Worm (Caenorhabditis elegans) whole organism, L3 larva: ENCODE data around the gene C05C10.5.
A peak's percentile ranks its signal among the peaks of the same experiment; 100 is the strongest.

Experiments used
- R02D3.7 ChIP-seq: fragments of 150-350 bp; optimal IDR thresholded peaks from 2 replicates; lab custom pipeline; 2014; ENCODE audit warnings: missing biosample characterization, missing genetic modification characterization
- ZK546.5 ChIP-seq: sonication (generic microtip); optimal IDR thresholded peaks from 2 replicates; lab custom pipeline; 2017; ENCODE audit warnings: missing biosample characterization, missing genetic modification characterization
- aly-2 ChIP-seq: fragments of 150-350 bp; optimal IDR thresholded peaks from 2 replicates; lab custom pipeline; 2014; ENCODE audit warnings: missing biosample characterization, missing genetic modification characterization
- ama-1 ChIP-seq: fragments of 150-350 bp; optimal IDR thresholded peaks from 2 replicates; lab custom pipeline; 2018
- ceh-28 ChIP-seq: fragments of 150-350 bp; optimal IDR thresholded peaks from 2 replicates; lab custom pipeline; 2014; ENCODE audit warnings: missing biosample characterization, missing genetic modification reagents, missing genetic modification characterization
- ceh-9 ChIP-seq: sonication (generic microtip); optimal IDR thresholded peaks from 2 replicates; lab custom pipeline; 2018; ENCODE audit warnings: missing biosample characterization, missing genetic modification characterization
- egl-27 ChIP-seq: sonication (generic microtip); optimal IDR thresholded peaks from 4 replicates; lab custom pipeline; 2017; ENCODE audit warnings: missing biosample characterization, missing genetic modification reagents, missing genetic modification characterization
- egl-5 ChIP-seq: fragments of 150-350 bp; optimal IDR thresholded peaks from 2 replicates; lab custom pipeline; 2017; ENCODE audit warnings: missing biosample characterization, missing genetic modification reagents, missing genetic modification characterization, inconsistent platforms
- elt-2 ChIP-seq: sonication (generic microtip); optimal IDR thresholded peaks from 2 replicates; lab custom pipeline; 2016; ENCODE audit warnings: missing genetic modification reagents, mild to moderate bottlenecking, missing genetic modification characterization, missing compliant biosample characterization
- eor-1 ChIP-seq, 2 experiments: fragments of 150-350 bp; optimal IDR thresholded peaks; 2 replicates each; lab custom pipeline; 2014 to 2018; ENCODE audit warnings: missing biosample characterization in 2 of 2, missing genetic modification characterization in 2 of 2
- fkh-10 ChIP-seq: sonication (generic microtip); optimal IDR thresholded peaks from 2 replicates; lab custom pipeline; 2017; ENCODE audit warnings: missing biosample characterization, missing genetic modification reagents, missing genetic modification characterization
- fkh-2 ChIP-seq: fragments of 150-350 bp; optimal IDR thresholded peaks from 2 replicates; lab custom pipeline; 2014; ENCODE audit warnings: missing biosample characterization, missing genetic modification reagents, missing genetic modification characterization
- hmg-11 ChIP-seq: sonication (generic microtip); optimal IDR thresholded peaks from 2 replicates; lab custom pipeline; 2016; ENCODE audit warnings: missing genetic modification characterization, missing compliant biosample characterization
- jun-1 ChIP-seq: fragments of 150-350 bp; optimal IDR thresholded peaks from 2 replicates; lab custom pipeline; 2014; ENCODE audit warnings: missing biosample characterization, missing genetic modification reagents, missing genetic modification characterization
- lin-15B ChIP-seq: fragments of 150-350 bp; optimal IDR thresholded peaks from 2 replicates; lab custom pipeline; 2014; ENCODE audit warnings: missing biosample characterization, missing genetic modification characterization
- lin-39 ChIP-seq: fragments of 150-350 bp; optimal IDR thresholded peaks from 2 replicates; lab custom pipeline; 2018; ENCODE audit warnings: missing biosample characterization, missing genetic modification reagents, missing genetic modification characterization
- lsy-12 ChIP-seq: sonication (generic microtip); optimal IDR thresholded peaks from 2 replicates; lab custom pipeline; 2016; ENCODE audit warnings: mild to moderate bottlenecking, missing genetic modification characterization, missing compliant biosample characterization
- mdl-1 ChIP-seq: fragments of 150-350 bp; optimal IDR thresholded peaks from 2 replicates; lab custom pipeline; 2014; ENCODE audit warnings: missing biosample characterization, missing genetic modification characterization
- mml-1 ChIP-seq: fragments of 150-350 bp; sonication (generic microtip); optimal IDR thresholded peaks from 3 replicates; lab custom pipeline; 2014; ENCODE audit warnings: missing biosample characterization, missing genetic modification characterization
- nfya-1 ChIP-seq: sonication (generic microtip); optimal IDR thresholded peaks from 2 replicates; lab custom pipeline; 2017; ENCODE audit warnings: missing genetic modification characterization, mild to moderate bottlenecking, missing compliant biosample characterization, antibody characterized with exemption, moderate library complexity; ENCODE audit not compliant: insufficient read depth
- nhr-11 ChIP-seq: fragments of 150-350 bp; optimal IDR thresholded peaks from 2 replicates; lab custom pipeline; 2014; ENCODE audit warnings: missing biosample characterization, missing genetic modification characterization
- nhr-12 ChIP-seq: fragments of 150-350 bp; optimal IDR thresholded peaks from 2 replicates; lab custom pipeline; 2014; ENCODE audit warnings: missing biosample characterization, missing genetic modification characterization
- nhr-23 ChIP-seq: fragments of 150-350 bp; optimal IDR thresholded peaks from 2 replicates; lab custom pipeline; 2014; ENCODE audit warnings: missing biosample characterization, missing genetic modification reagents, missing genetic modification characterization
- nhr-237 ChIP-seq: fragments of 150-350 bp; optimal IDR thresholded peaks from 2 replicates; lab custom pipeline; 2014; ENCODE audit warnings: missing biosample characterization, missing genetic modification characterization
- nhr-25 ChIP-seq: sonication (generic microtip); optimal IDR thresholded peaks from 2 replicates; lab custom pipeline; 2017; ENCODE audit warnings: missing biosample characterization, missing genetic modification characterization
- nhr-43 ChIP-seq: sonication (generic microtip); optimal IDR thresholded peaks from 2 replicates; lab custom pipeline; 2016; ENCODE audit warnings: mild to moderate bottlenecking, missing genetic modification characterization, missing compliant biosample characterization; ENCODE audit not compliant: poor library complexity, severe bottlenecking
- nhr-67 ChIP-seq: fragments of 150-350 bp; optimal IDR thresholded peaks from 2 replicates; lab custom pipeline; 2014; ENCODE audit warnings: missing biosample characterization, missing genetic modification characterization
- nhr-76 ChIP-seq: fragments of 150-350 bp; sonication (generic microtip); optimal IDR thresholded peaks from 5 replicates; lab custom pipeline; 2014; ENCODE audit warnings: missing biosample characterization, missing genetic modification characterization
- nhr-77 ChIP-seq: fragments of 150-350 bp; optimal IDR thresholded peaks from 2 replicates; lab custom pipeline; 2014; ENCODE audit warnings: missing biosample characterization, missing genetic modification characterization
- pha-4 ChIP-seq: fragments of 150-350 bp; optimal IDR thresholded peaks from 2 replicates; lab custom pipeline; 2014; ENCODE audit warnings: missing biosample characterization, missing genetic modification reagents, missing genetic modification characterization
- pqm-1 ChIP-seq: fragments of 150-350 bp; optimal IDR thresholded peaks from 2 replicates; lab custom pipeline; 2017; ENCODE audit warnings: missing biosample characterization, missing genetic modification characterization, inconsistent platforms
- sea-2 ChIP-seq: fragments of 150-350 bp; sonication (generic microtip); optimal IDR thresholded peaks from 4 replicates; lab custom pipeline; 2014; ENCODE audit warnings: missing biosample characterization, missing genetic modification reagents, missing genetic modification characterization
- skn-1 ChIP-seq: fragments of 150-350 bp; optimal IDR thresholded peaks from 2 replicates; lab custom pipeline; 2014; ENCODE audit warnings: missing biosample characterization, missing genetic modification characterization
- snpc-4 ChIP-seq: fragments of 150-350 bp; optimal IDR thresholded peaks from 2 replicates; lab custom pipeline; 2014; ENCODE audit warnings: missing biosample characterization, missing genetic modification characterization
- tbx-2 ChIP-seq: sonication (generic microtip); optimal IDR thresholded peaks from 2 replicates; lab custom pipeline; 2016; ENCODE audit warnings: mild to moderate bottlenecking, missing genetic modification characterization, missing compliant biosample characterization
- unc-62 ChIP-seq: fragments of 150-350 bp; sonication (generic microtip); optimal IDR thresholded peaks from 4 replicates; lab custom pipeline; 2014; ENCODE audit warnings: missing biosample characterization, missing genetic modification reagents, missing genetic modification characterization
- ztf-11 ChIP-seq: fragments of 150-350 bp; optimal IDR thresholded peaks from 2 replicates; lab custom pipeline; 2014; ENCODE audit warnings: missing biosample characterization, missing genetic modification characterization
- ztf-4 ChIP-seq: fragments of 150-350 bp; optimal IDR thresholded peaks from 2 replicates; lab custom pipeline; 2014; ENCODE audit warnings: missing biosample characterization, missing genetic modification characterization

The C05C10.5 gene

ce11 chrII:9936859-9937258 is 2.0 kb upstream of the C05C10.5 start, which contains the start of gene C05C10.3:
C05C10.3 (minus strand) TSS chrII:9936893.
- TF ChIP-seq sea-2 (GFP tag; lab: Kevin White, UChicago) (no peak), pha-4 (tag; lab: Kevin White, UChicago) (peak; percentile 6), nhr-237 (no peak), nhr-43 (tag; lab: Kevin White, UChicago) (no peak), elt-2 (tag; lab: Kevin White, UChicago) (peak; percentile 60), ztf-11 (tag; lab: Kevin White, UChicago) (no peak), pqm-1 (tag; lab: Kevin White, UChicago) (peak; percentile 75)

- TF ChIP-seq mml-1 (tag; lab: Kevin White, UChicago): no peak
- peak; percentile 2 for TF ChIP-seq lin-39 (tag; lab: Kevin White, UChicago)
- TF ChIP-seq elt-2 (tag; lab: Kevin White, UChicago): peak; percentile 75
- peak; percentile 86 for TF ChIP-seq nhr-23 (tag; lab: Kevin White, UChicago)
- TF ChIP-seq lsy-12 (tag; lab: Kevin White, UChicago): peak; percentile 45
- TF ChIP-seq lin-15B (tag; lab: Kevin White, UChicago): peak; percentile 60
- TF ChIP-seq pqm-1 (tag; lab: Kevin White, UChicago): peak; percentile 61
- no peak for TF ChIP-seq aly-2 (tag; lab: Kevin White, UChicago)
- TF ChIP-seq fkh-10 (GFP tag; lab: Kevin White, UChicago): no peak
- peak; percentile 52 for TF ChIP-seq jun-1
- TF ChIP-seq nhr-25: peak; percentile 79
- peak; percentile 33 for TF ChIP-seq R02D3.7 (tag; lab: Kevin White, UChicago)
- peak; percentile 92 for TF ChIP-seq ama-1 (lab: Kevin White, UChicago)
- TF ChIP-seq tbx-2 (tag; lab: Kevin White, UChicago): peak; percentile 21
- TF ChIP-seq nhr-43 (tag; lab: Kevin White, UChicago): peak; percentile 80
- no peak for TF ChIP-seq unc-62 (GFP tag; lab: Kevin White, UChicago)
- TF ChIP-seq sea-2 (GFP tag; lab: Kevin White, UChicago): no peak
- TF ChIP-seq nhr-11 (tag; lab: Kevin White, UChicago): peak; percentile 94
- no peak for TF ChIP-seq ztf-4 (tag; lab: Kevin White, UChicago)
- TF ChIP-seq nhr-67 (tag; lab: Kevin White, UChicago): no peak
- peak; percentile 94 for TF ChIP-seq pha-4 (tag; lab: Kevin White, UChicago)
- peak; percentile 33 for TF ChIP-seq hmg-11 (tag; lab: Kevin White, UChicago)
- TF ChIP-seq snpc-4 (tag; lab: Kevin White, UChicago): no peak
- peak; percentile 48 for TF ChIP-seq nhr-76
- TF ChIP-seq ceh-28 (tag; lab: Kevin White, UChicago): peak; percentile 39
- TF ChIP-seq mdl-1 (tag; lab: Kevin White, UChicago): peak; percentile 65
- no peak for TF ChIP-seq skn-1
- peak; percentile 75 for TF ChIP-seq nfya-1 (tag; lab: Kevin White, UChicago)
- TF ChIP-seq egl-5 (tag; lab: Kevin White, UChicago): peak; percentile 16
- peak; percentile 58 for TF ChIP-seq egl-27
- TF ChIP-seq, all 47 proteins: peak for 21
Observed at ce11 chrII:9937611-9938010, 1.2 kb upstream of the C05C10.5 start.

DNA sequence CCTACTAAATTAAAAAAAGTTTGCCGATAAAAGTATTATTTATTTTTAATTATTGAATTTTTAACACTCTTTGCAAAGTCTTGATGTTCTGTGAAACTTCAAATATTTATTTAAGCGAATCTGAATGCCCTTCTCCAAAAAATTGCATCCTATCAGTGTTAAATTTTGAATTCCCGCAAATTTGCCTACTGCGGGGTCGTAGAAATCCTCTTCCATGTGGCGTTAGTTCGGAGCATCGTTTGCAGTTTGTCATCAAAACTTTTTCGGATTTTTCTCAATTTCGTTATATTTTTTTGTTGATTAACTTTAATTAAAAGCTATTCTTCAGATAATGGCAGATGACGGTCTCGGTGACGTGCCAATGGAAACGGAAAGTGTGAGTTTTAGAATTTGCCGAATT is 1.6 kb downstream of the C05C10.5 start, which contains the start of gene ufd-3:
TSS of gene ufd-3 (plus strand) at position 324 of the 400 bp plus-strand sequence.
- peak; percentile 96 for TF ChIP-seq pha-4 (tag; lab: Kevin White, UChicago)
- peak; percentile 70 for TF ChIP-seq snpc-4 (tag; lab: Kevin White, UChicago)
- peak; percentile 90 for TF ChIP-seq nhr-43 (tag; lab: Kevin White, UChicago)
- TF ChIP-seq egl-27: peak; percentile 7
- TF ChIP-seq ZK546.5 (tag; lab: Kevin White, UChicago): no peak
- TF ChIP-seq nhr-23 (tag; lab: Kevin White, UChicago): peak; percentile 89
- TF ChIP-seq elt-2 (tag; lab: Kevin White, UChicago): peak; percentile 29
- peak; percentile 46 for TF ChIP-seq ceh-28 (tag; lab: Kevin White, UChicago)
- TF ChIP-seq ceh-9 (tag; lab: Kevin White, UChicago): no peak
- TF ChIP-seq lin-39 (tag; lab: Kevin White, UChicago): peak; percentile 81
- TF ChIP-seq hmg-11 (tag; lab: Kevin White, UChicago): peak; percentile 37
- peak; percentile 23 for TF ChIP-seq egl-5 (tag; lab: Kevin White, UChicago)
- peak; percentile 65 for TF ChIP-seq R02D3.7 (tag; lab: Kevin White, UChicago)
- TF ChIP-seq nfya-1 (tag; lab: Kevin White, UChicago): peak; percentile 91
- TF ChIP-seq eor-1 (tag; optimal IDR thresholded peaks at IDR 0.05; lab: Kevin White, UChicago): no peak
- TF ChIP-seq pqm-1 (tag; lab: Kevin White, UChicago): peak; percentile 42
- peak; percentile 33 for TF ChIP-seq ama-1 (lab: Kevin White, UChicago)
- TF ChIP-seq skn-1: peak; percentile 91
- TF ChIP-seq tbx-2 (tag; lab: Kevin White, UChicago): peak; percentile 14
- TF ChIP-seq fkh-2 (tag; lab: Kevin White, UChicago): no peak
- no peak for TF ChIP-seq nhr-77 (tag; lab: Kevin White, UChicago)
- TF ChIP-seq nhr-11 (tag; lab: Kevin White, UChicago): peak; percentile 72
- peak; percentile 94 for TF ChIP-seq lin-15B (tag; lab: Kevin White, UChicago)
- no peak for TF ChIP-seq nhr-12 (tag; lab: Kevin White, UChicago)
- TF ChIP-seq nhr-25: peak; percentile 76
- TF ChIP-seq lsy-12 (tag; lab: Kevin White, UChicago): peak; percentile 39
